Worm (Caenorhabditis elegans) whole organism, midembryonic: ENCODE results near the gene Y37D8A.2.

Source experiments
- T22C8.4 ChIP-seq: fragments of 200-800 bp; sonication (Bioruptor generic); IDR thresholded peaks from 2 replicates; pipeline ENCODE4 v1.3.6; 2022; ENCODE audit warnings: missing genetic modification characterization, missing compliant biosample characterization
- cog-1 ChIP-seq: sonication (generic microtip); optimal IDR thresholded peaks from 2 replicates; lab custom pipeline; 2016; ENCODE audit warnings: missing genetic modification characterization, missing compliant biosample characterization
- flt-1 ChIP-seq: fragments of 200-800 bp; sonication (Bioruptor generic); IDR thresholded peaks from 2 replicates; pipeline ENCODE4 v1.3.6; 2022; ENCODE audit warnings: missing genetic modification characterization, missing compliant biosample characterization
- klf-2 ChIP-seq: fragments of 200-800 bp; sonication (Bioruptor generic); conservative IDR thresholded peaks from 2 replicates; pipeline ENCODE4 v1.3.6; 2022; ENCODE audit warnings: missing genetic modification reagents, missing genetic modification characterization, missing compliant biosample characterization
- med-1 ChIP-seq: sonication (generic microtip); optimal IDR thresholded peaks from 2 replicates; lab custom pipeline; 2017; ENCODE audit warnings: missing genetic modification characterization, mild to moderate bottlenecking, missing compliant biosample characterization, antibody characterized with exemption, missing genetic modification reagents; ENCODE audit not compliant: insufficient read depth
- ref-1 ChIP-seq: fragments of 200-800 bp; sonication (Bioruptor generic); conservative IDR thresholded peaks from 2 replicates; pipeline ENCODE4 v1.3.6; 2022; ENCODE audit warnings: missing genetic modification reagents, missing genetic modification characterization, missing compliant biosample characterization
- tab-1 ChIP-seq: fragments of 200-800 bp; sonication (Bioruptor generic); IDR thresholded peaks from 2 replicates; pipeline ENCODE4 v1.3.6; 2022; ENCODE audit warnings: missing genetic modification characterization, missing compliant biosample characterization
- ztf-23 ChIP-seq: fragments of 200-800 bp; sonication (Bioruptor generic); IDR thresholded peaks from 2 replicates; pipeline ENCODE4 v1.3.6; 2022; ENCODE audit warnings: missing genetic modification reagents, missing genetic modification characterization, missing compliant biosample characterization
- ztf-29 ChIP-seq: fragments of 200-800 bp; sonication (Bioruptor generic); IDR thresholded peaks from 2 replicates; pipeline ENCODE4 v1.3.6; 2022; ENCODE audit warnings: missing genetic modification reagents, missing genetic modification characterization, missing compliant biosample characterization

Y37D8A.2 gene

DNA sequence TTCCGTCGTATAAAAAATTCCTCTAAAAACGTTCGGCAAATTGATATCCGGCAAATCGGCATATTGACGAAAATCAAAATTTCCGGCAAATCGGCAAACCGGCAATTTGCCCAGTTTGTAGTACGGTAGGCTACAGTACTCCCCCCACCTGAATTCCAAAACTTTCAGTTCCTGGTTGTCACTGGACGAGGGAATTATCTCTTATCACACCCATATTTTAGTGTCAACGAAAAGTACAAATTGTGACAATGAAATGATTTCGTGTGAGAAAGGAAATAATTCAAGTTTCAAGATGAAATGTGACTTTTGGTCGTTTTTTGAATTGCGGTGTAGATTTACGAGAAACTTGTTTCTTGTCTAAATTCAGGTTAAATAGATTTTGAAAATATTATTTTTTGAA lies 13.1 kb downstream of the Y37D8A.2 start:
- no peak for TF ChIP-seq med-1 (GFP tag; lab: Kevin White, UChicago)
- TF ChIP-seq cog-1, result no peak

DNA sequence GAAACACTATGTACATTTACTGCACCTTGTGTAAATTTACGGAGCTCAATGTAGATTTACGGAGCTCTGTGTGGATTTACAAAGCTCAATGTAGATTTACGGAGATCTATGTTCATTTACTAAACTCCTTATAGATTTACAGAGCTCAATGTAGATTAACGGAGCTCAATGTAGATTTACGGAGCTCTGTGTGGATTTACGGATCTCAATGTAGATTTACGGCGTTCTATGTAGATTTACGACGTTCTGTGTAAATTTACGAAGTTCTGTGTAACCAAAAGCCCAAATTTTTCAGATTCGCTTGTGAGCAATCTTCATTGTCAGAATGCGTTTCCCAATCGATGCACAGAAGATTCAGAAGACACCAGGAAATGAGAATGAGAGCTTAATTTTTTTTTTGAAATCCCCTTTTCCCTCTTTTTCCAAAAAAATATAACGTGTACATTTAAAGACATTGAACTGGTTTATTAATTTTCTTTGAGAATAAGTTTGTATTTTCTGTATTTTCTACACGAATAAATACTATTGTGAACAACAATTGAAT lies 16.8 kb downstream of the Y37D8A.2 start:
- TF ChIP-seq tab-1 (no peak), T22C8.4 (GFP tag; lab: Robert Waterston, UW) (no peak), med-1 (GFP tag; lab: Kevin White, UChicago) (no peak), cog-1 (no peak), klf-2 (no peak), ztf-29 (GFP tag; lab: Robert Waterston, UW) (no peak), flt-1 (GFP tag; lab: Robert Waterston, UW) (no peak), ztf-23 (GFP tag; lab: Robert Waterston, UW) (no peak)

- TF ChIP-seq ztf-23 (GFP tag; lab: Robert Waterston, UW) (no peak), ref-1 (no peak), tab-1 (no peak), cog-1 (no peak), klf-2 (no peak), med-1 (GFP tag; lab: Kevin White, UChicago) (no peak), flt-1 (GFP tag; lab: Robert Waterston, UW) (no peak), ztf-29 (GFP tag; lab: Robert Waterston, UW) (no peak), T22C8.4 (GFP tag; lab: Robert Waterston, UW) (no peak)
Observed at ce11 chrIII:12838299-12838698, 18.3 kb downstream of the Y37D8A.2 start.

ce11 chrIII:12838913-12839366 lies 18.9 kb downstream of the Y37D8A.2 start, which contains the start of gene Y37D8A.4:
Y37D8A.4 (minus strand) TSS chrIII:12838963.
- TF ChIP-seq cog-1 (no peak), flt-1 (GFP tag; lab: Robert Waterston, UW) (no peak), klf-2 (no peak), ref-1 (no peak), ztf-23 (GFP tag; lab: Robert Waterston, UW) (no peak), ztf-29 (GFP tag; lab: Robert Waterston, UW) (no peak), med-1 (GFP tag; lab: Kevin White, UChicago) (no peak), T22C8.4 (GFP tag; lab: Robert Waterston, UW) (no peak), tab-1 (no peak)

DNA sequence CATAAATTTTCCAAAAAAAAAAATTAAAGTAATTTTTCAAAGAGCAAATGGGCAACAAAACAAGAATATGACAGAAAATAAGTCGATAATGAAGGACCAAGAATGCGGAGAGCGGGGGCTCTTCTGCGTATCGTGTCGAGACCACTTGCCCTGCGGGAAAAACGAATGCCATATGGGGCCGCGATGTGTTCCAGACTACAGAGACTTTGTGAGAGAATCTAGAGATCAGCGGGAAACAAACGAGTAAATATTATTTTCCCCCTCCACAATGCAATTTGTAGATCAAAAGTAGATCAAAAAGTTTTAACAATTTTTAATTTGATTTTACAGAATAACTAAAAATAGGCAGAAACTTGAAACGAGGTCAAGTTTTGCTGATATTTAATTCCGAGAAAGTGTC lies 20.2 kb downstream of the Y37D8A.2 start:
- no peak for TF ChIP-seq ref-1
- TF ChIP-seq T22C8.4 (GFP tag; lab: Robert Waterston, UW), result no peak
- TF ChIP-seq klf-2, result no peak
- TF ChIP-seq med-1 (GFP tag; lab: Kevin White, UChicago), result no peak
- TF ChIP-seq tab-1, result no peak
- no peak for TF ChIP-seq flt-1 (GFP tag; lab: Robert Waterston, UW)
- TF ChIP-seq ztf-29 (GFP tag; lab: Robert Waterston, UW), result no peak

- TF ChIP-seq ztf-29 (GFP tag; lab: Robert Waterston, UW) (no peak), T22C8.4 (GFP tag; lab: Robert Waterston, UW) (no peak), cog-1 (no peak), ztf-23 (GFP tag; lab: Robert Waterston, UW) (no peak), ref-1 (no peak), tab-1 (no peak), flt-1 (GFP tag; lab: Robert Waterston, UW) (no peak), med-1 (GFP tag; lab: Kevin White, UChicago) (no peak), klf-2 (no peak)
Observed at ce11 chrIII:12841328-12841727, 21.3 kb downstream of the Y37D8A.2 start.

DNA sequence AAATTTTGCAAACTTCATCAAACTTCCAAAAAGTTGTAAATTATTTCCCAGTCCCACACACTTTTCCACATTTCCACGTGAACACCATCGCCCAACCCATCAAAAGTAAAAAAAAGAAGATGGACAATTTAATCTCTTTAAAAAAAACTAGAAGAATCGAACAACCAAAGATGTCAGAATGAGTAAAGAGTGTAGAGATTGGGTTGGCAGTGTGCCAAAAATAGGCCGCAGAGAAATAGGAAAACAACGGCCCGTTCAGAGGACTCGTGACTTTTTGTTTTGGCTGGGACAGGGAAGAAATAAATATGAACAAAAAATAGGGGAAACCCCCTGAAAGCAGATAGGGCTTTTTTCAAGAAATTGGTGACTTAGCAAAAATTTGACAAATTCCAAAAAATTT lies 22.9 kb downstream of the Y37D8A.2 start:
- TF ChIP-seq ztf-29 (GFP tag; lab: Robert Waterston, UW) (no peak), T22C8.4 (GFP tag; lab: Robert Waterston, UW) (no peak), klf-2 (no peak), cog-1 (no peak), flt-1 (GFP tag; lab: Robert Waterston, UW) (no peak), ref-1 (no peak), tab-1 (no peak), med-1 (GFP tag; lab: Kevin White, UChicago) (no peak), ztf-23 (GFP tag; lab: Robert Waterston, UW) (no peak)

DNA sequence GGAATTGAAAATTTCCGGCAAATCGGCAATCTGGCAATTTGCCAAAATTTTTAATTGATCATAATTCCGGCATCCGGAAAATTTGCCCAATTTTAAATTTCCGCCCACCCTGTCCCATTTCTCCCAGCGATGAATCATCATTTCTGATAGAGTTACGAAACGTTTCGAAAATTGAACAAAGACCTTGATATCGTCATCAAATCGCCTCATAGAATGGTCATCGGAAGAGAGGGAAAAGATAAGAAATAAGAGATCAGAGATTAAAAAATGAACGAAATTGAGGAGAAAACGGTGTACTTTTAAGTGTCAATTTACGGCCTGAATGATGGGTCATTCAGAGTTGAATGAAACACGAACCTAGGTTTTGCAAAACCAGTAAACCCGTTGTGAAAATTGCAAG lies 27.6 kb downstream of the Y37D8A.2 start:
- TF ChIP-seq ref-1 (no peak), med-1 (GFP tag; lab: Kevin White, UChicago) (no peak), T22C8.4 (GFP tag; lab: Robert Waterston, UW) (no peak), tab-1 (no peak), cog-1 (no peak)

DNA sequence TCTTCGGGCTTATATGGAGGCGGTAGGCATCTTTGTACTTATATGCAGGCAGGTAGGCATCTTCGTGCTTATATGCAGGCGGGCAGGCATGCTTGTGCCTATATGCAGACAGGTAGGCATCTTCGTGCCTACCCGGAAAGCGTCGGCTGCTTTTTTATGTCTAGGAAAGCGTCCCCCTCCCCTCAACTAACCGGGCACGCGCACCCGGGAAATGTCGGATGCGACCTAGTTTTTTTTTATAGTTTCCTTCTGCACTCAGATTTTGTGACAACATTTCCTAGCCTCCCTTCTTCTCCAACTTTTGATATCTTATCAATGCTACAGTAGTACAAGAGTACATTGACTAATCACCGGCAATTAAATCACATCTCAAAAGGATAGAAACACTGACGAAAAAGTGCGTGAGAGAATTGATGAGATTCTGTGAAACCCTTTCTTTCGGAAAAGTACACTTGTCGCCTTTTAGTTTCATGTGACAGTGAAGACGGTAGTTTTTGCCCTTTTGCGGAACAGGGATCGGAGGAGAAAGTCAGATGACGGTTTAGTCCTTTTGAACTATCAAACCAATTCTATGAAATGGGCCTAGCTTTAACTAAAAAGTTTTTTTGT lies 29.1 kb downstream of the Y37D8A.2 start:
- TF ChIP-seq ztf-29 (GFP tag; lab: Robert Waterston, UW), result no peak
- TF ChIP-seq ztf-23 (GFP tag; lab: Robert Waterston, UW), result no peak
- TF ChIP-seq T22C8.4 (GFP tag; lab: Robert Waterston, UW), result no peak
- no peak for TF ChIP-seq cog-1
- TF ChIP-seq ref-1, result no peak
- TF ChIP-seq tab-1, result no peak
- TF ChIP-seq flt-1 (GFP tag; lab: Robert Waterston, UW), result no peak
- no peak for TF ChIP-seq klf-2
- TF ChIP-seq med-1 (GFP tag; lab: Kevin White, UChicago), result no peak

DNA sequence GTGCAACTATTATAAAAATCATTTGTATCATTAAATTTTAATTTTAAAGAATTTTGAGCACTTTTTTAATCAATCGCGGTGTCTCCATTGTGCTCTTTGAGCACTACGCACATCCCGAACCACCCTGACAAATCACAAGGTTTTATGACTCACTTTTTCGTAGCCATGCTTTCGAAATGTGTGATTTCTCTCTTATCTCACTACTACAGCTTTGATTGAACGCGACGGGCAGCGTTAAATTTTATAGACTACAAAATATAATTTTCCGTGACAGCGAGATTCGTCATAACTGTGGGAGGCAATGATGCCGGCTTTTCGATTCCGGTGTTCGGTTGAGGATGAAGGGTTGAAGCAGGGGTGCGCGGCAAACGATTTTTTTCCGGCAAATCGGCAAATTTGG lies 29.7 kb downstream of the Y37D8A.2 start:
- TF ChIP-seq ref-1 (no peak), T22C8.4 (GFP tag; lab: Robert Waterston, UW) (no peak), klf-2 (no peak), med-1 (GFP tag; lab: Kevin White, UChicago) (no peak), ztf-23 (GFP tag; lab: Robert Waterston, UW) (no peak), tab-1 (no peak), ztf-29 (GFP tag; lab: Robert Waterston, UW) (no peak), flt-1 (GFP tag; lab: Robert Waterston, UW) (no peak), cog-1 (no peak)
